Worm (Caenorhabditis elegans) whole organism, L2 larva: ENCODE results near the gene asp-13.

Experiments used
- elt-1 ChIP-seq: fragments of 150-350 bp; optimal IDR thresholded peaks from 2 replicates; lab custom pipeline; 2014; ENCODE audit warnings: missing biosample characterization, missing genetic modification characterization
- lin-13 ChIP-seq: fragments of 150-350 bp; optimal IDR thresholded peaks from 2 replicates; lab custom pipeline; 2014; ENCODE audit warnings: missing biosample characterization, missing genetic modification reagents, missing genetic modification characterization
- lsy-2 ChIP-seq, 2 experiments: fragments of 150-350 bp in 1 of 2; sonication (generic microtip) in 1 of 2; optimal IDR thresholded peaks; 2 replicates each; lab custom pipeline; 2014 to 2017; ENCODE audit warnings: missing biosample characterization in 2 of 2, missing genetic modification characterization in 2 of 2
- mbf-1 ChIP-seq: sonication (generic microtip); optimal IDR thresholded peaks from 2 replicates; lab custom pipeline; 2017; ENCODE audit warnings: missing biosample characterization, missing genetic modification characterization
- nhr-11 ChIP-seq: fragments of 150-350 bp; optimal IDR thresholded peaks from 2 replicates; lab custom pipeline; 2014; ENCODE audit warnings: missing biosample characterization, missing genetic modification characterization
- nhr-237 ChIP-seq: fragments of 150-350 bp; optimal IDR thresholded peaks from 2 replicates; lab custom pipeline; 2014; ENCODE audit warnings: missing biosample characterization, missing genetic modification characterization
- snpc-4 ChIP-seq: fragments of 150-350 bp; optimal IDR thresholded peaks from 2 replicates; lab custom pipeline; 2014; ENCODE audit warnings: missing biosample characterization, missing genetic modification characterization
- unc-62 ChIP-seq: fragments of 150-350 bp; optimal IDR thresholded peaks from 2 replicates; lab custom pipeline; 2014; ENCODE audit warnings: missing biosample characterization, missing genetic modification reagents, missing genetic modification characterization
- zag-1 ChIP-seq: fragments of 150-350 bp; optimal IDR thresholded peaks from 2 replicates; lab custom pipeline; 2014; ENCODE audit warnings: missing biosample characterization, missing genetic modification characterization

DNA sequence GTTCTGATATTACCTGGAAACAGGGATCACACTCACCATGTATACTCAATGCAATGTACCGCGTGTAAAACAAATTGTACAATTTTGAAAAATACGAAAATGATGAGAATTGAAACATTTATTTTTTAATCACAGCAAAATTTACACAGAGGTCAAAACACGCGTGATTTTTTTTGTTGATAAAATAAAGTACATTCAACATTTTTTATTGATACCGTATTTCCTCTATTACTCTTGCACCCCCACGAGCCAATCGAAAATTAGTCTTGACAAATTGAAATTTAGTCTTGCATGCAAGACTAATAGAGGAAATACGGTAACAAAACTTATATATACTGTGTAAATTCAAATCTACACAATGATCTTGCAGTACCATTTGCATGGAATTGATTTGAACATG is 44.7 kb upstream of the asp-13 start, which contains the start of gene ZC190.8:
- TF ChIP-seq zag-1 (tag; lab: Kevin White, UChicago): no peak
- no peak for TF ChIP-seq unc-62 (GFP tag; lab: Kevin White, UChicago)
- no peak for TF ChIP-seq nhr-11 (tag; lab: Kevin White, UChicago)
- no peak for TF ChIP-seq nhr-237 (tag; lab: Kevin White, UChicago)
- TF ChIP-seq lsy-2 (tag; optimal IDR thresholded peaks at IDR 0.05; lab: Kevin White, UChicago): no peak
- no peak for TF ChIP-seq snpc-4 (tag; lab: Kevin White, UChicago)
- TF ChIP-seq elt-1 (tag; lab: Kevin White, UChicago): no peak
- no peak for TF ChIP-seq mbf-1 (tag; lab: Kevin White, UChicago)
- TF ChIP-seq lin-13 (GFP tag; lab: Kevin White, UChicago): no peak
